Fruit fly (Drosophila melanogaster) whole organism, embryonic: ENCODE data around the gene CG33631.

Source experiments
- Awh ChIP-seq: fragments of 200-800 bp; sonication (Bioruptor generic); IDR thresholded peaks from 2 replicates; pipeline ENCODE4, ENCODE4 v1.3.6; 2022; ENCODE audit warnings: missing biosample characterization, missing genetic modification characterization
- BEAF-32 ChIP-seq: fragments of 200-800 bp; sonication (Bioruptor generic); optimal IDR thresholded peaks from 3 replicates; lab custom pipeline; 2017; ENCODE audit warnings: missing biosample characterization, missing genetic modification characterization, mild to moderate bottlenecking, moderate library complexity, missing genetic modification reagents
- CG10654 ChIP-seq: fragments of 200-800 bp; sonication (Bioruptor generic); optimal IDR thresholded peaks from 2 replicates; lab custom pipeline; 2016; ENCODE audit warnings: missing biosample characterization, missing genetic modification characterization
- CG11504 ChIP-seq: fragments of 200-800 bp; sonication (Bioruptor generic); optimal IDR thresholded peaks from 3 replicates; lab custom pipeline; 2019; ENCODE audit warnings: missing biosample characterization, mild to moderate bottlenecking, missing genetic modification characterization, moderate library complexity
- CG12391 ChIP-seq: fragments of 200-800 bp; sonication (Bioruptor generic); optimal IDR thresholded peaks from 3 replicates; lab custom pipeline; 2018; ENCODE audit warnings: missing biosample characterization, mild to moderate bottlenecking, missing genetic modification characterization, moderate library complexity
- CG14710 ChIP-seq: fragments of 200-800 bp; sonication (Bioruptor generic); optimal IDR thresholded peaks from 3 replicates; lab custom pipeline; 2019; ENCODE audit warnings: missing biosample characterization, mild to moderate bottlenecking, missing genetic modification characterization, moderate library complexity
- CG14860 ChIP-seq: fragments of 200-800 bp; sonication (Bioruptor generic); IDR thresholded peaks from 3 replicates; pipeline ENCODE4 v1.3.6; 2022; ENCODE audit warnings: missing biosample characterization, missing genetic modification characterization; ENCODE audit not compliant: partially characterized antibody
- CG15073 ChIP-seq: fragments of 200-800 bp; sonication (Bioruptor generic); optimal IDR thresholded peaks from 2 replicates; lab custom pipeline; 2016; ENCODE audit warnings: missing biosample characterization, missing genetic modification characterization
- CG15514 ChIP-seq: fragments of 200-800 bp; sonication (Bioruptor generic); optimal IDR thresholded peaks from 3 replicates; lab custom pipeline; 2017; ENCODE audit warnings: missing biosample characterization, missing genetic modification characterization, mild to moderate bottlenecking, moderate library complexity, missing genetic modification reagents
- CG15601 ChIP-seq: fragments of 200-800 bp; sonication (Bioruptor generic); optimal IDR thresholded peaks from 3 replicates; lab custom pipeline; 2019; ENCODE audit warnings: missing biosample characterization, mild to moderate bottlenecking, missing genetic modification characterization, moderate library complexity
- CG1647 ChIP-seq: fragments of 200-800 bp; sonication (Bioruptor generic); optimal IDR thresholded peaks from 3 replicates; lab custom pipeline; 2016; ENCODE audit warnings: missing biosample characterization, missing genetic modification characterization
- CG17328 ChIP-seq: fragments of 200-800 bp; sonication (Bioruptor generic); IDR thresholded peaks from 2 replicates; pipeline ENCODE4 v1.3.6; 2022; ENCODE audit warnings: missing biosample characterization, missing genetic modification characterization
- CG2199 ChIP-seq: fragments of 200-800 bp; sonication (Bioruptor generic); IDR thresholded peaks from 3 replicates; pipeline ENCODE4 v1.3.6; 2022; ENCODE audit warnings: missing biosample characterization, missing genetic modification characterization
- CG32532 ChIP-seq: fragments of 200-800 bp; sonication (Bioruptor generic); IDR thresholded peaks from 2 replicates; pipeline ENCODE4 v1.3.6; 2022; ENCODE audit warnings: missing biosample characterization, missing genetic modification characterization
- CG42726 ChIP-seq: fragments of 200-800 bp; sonication (Bioruptor generic); IDR thresholded peaks from 2 replicates; pipeline ENCODE4 v1.3.6; 2022; ENCODE audit warnings: missing biosample characterization, missing genetic modification characterization; ENCODE audit not compliant: partially characterized antibody
- CG4424 ChIP-seq: fragments of 200-800 bp; sonication (Bioruptor generic); optimal IDR thresholded peaks from 3 replicates; lab custom pipeline; 2016; ENCODE audit warnings: missing biosample characterization, missing genetic modification characterization
- Dad ChIP-seq: fragments of 200-800 bp; sonication (Bioruptor generic); optimal IDR thresholded peaks from 3 replicates; lab custom pipeline; 2016; ENCODE audit warnings: missing biosample characterization, missing genetic modification characterization
- Dip3 ChIP-seq: fragments of 200-800 bp; sonication (Bioruptor generic); optimal IDR thresholded peaks from 3 replicates; lab custom pipeline; 2016; ENCODE audit warnings: missing biosample characterization, missing genetic modification characterization
- HLH54F ChIP-seq: fragments of 200-800 bp; sonication (Bioruptor generic); optimal IDR thresholded peaks from 3 replicates; lab custom pipeline; 2016; ENCODE audit warnings: missing biosample characterization, missing genetic modification characterization
- Lim3 ChIP-seq: fragments of 200-800 bp; sonication (Bioruptor generic); IDR thresholded peaks from 2 replicates; pipeline ENCODE4 v1.3.6; 2022; ENCODE audit warnings: missing biosample characterization, missing genetic modification characterization
- Mad ChIP-seq: fragments of 200-800 bp; sonication (Bioruptor generic); optimal IDR thresholded peaks from 2 replicates; lab custom pipeline; 2016; ENCODE audit warnings: missing biosample characterization, missing genetic modification characterization
- Nf-YA ChIP-seq: fragments of 200-800 bp; sonication (Bioruptor generic); IDR thresholded peaks from 2 replicates; pipeline ENCODE4 v1.3.6; 2022; ENCODE audit warnings: missing biosample characterization, missing genetic modification characterization
- Opbp ChIP-seq: fragments of 200-800 bp; sonication (Bioruptor generic); IDR thresholded peaks from 3 replicates; pipeline ENCODE4 v1.3.6; 2022; ENCODE audit warnings: missing biosample characterization, missing genetic modification characterization; ENCODE audit not compliant: partially characterized antibody
- PHDP ChIP-seq: fragments of 200-800 bp; sonication (Bioruptor generic); optimal IDR thresholded peaks from 3 replicates; lab custom pipeline; 2018; ENCODE audit warnings: missing biosample characterization, mild to moderate bottlenecking, missing genetic modification characterization, moderate library complexity
- Side ChIP-seq: fragments of 200-800 bp; sonication (Bioruptor generic); optimal IDR thresholded peaks from 2 replicates; lab custom pipeline; 2016; ENCODE audit warnings: missing biosample characterization, missing genetic modification characterization
- Trl ChIP-seq, 3 experiments: fragments of >200 bp in 2 of 3; fragments of 200-800 bp in 1 of 3; sonication (Bioruptor generic) in 1 of 3; optimal IDR thresholded peaks; 2 replicates in 1 of 3; 3 replicates in 2 of 3; lab custom pipeline; 2016 to 2017; ENCODE audit warnings: missing biosample characterization in 1 of 3, missing genetic modification characterization in 1 of 3
- al ChIP-seq: fragments of 200-800 bp; sonication (Bioruptor generic); IDR thresholded peaks from 2 replicates; pipeline ENCODE4 v1.3.6; 2022; ENCODE audit warnings: missing biosample characterization, missing genetic modification characterization
- cas ChIP-seq: fragments of 200-800 bp; sonication (Bioruptor generic); IDR thresholded peaks from 2 replicates; pipeline ENCODE4 v1.3.6; 2022; ENCODE audit warnings: missing biosample characterization, missing genetic modification characterization
- chm ChIP-seq: fragments of 200-800 bp; sonication (Bioruptor generic); IDR thresholded peaks from 2 replicates; pipeline ENCODE4 v1.3.6; 2022; ENCODE audit warnings: missing biosample characterization, missing genetic modification characterization
- crol ChIP-seq: fragments of 200-800 bp; sonication (Bioruptor generic); IDR thresholded peaks from 2 replicates; pipeline ENCODE4 v1.3.6; 2022; ENCODE audit warnings: missing biosample characterization, missing genetic modification characterization
- da ChIP-seq: fragments of 200-800 bp; sonication (Bioruptor generic); optimal IDR thresholded peaks from 2 replicates; lab custom pipeline; 2016; ENCODE audit warnings: missing biosample characterization, missing genetic modification characterization
- dan ChIP-seq: fragments of 200-800 bp; sonication (Bioruptor generic); IDR thresholded peaks from 2 replicates; pipeline ENCODE4 v1.3.6; 2022; ENCODE audit warnings: missing biosample characterization, missing genetic modification characterization
- dmrt99B ChIP-seq: fragments of 200-800 bp; sonication (Bioruptor generic); optimal IDR thresholded peaks from 2 replicates; lab custom pipeline; 2018; ENCODE audit warnings: missing biosample characterization, mild to moderate bottlenecking, missing genetic modification characterization, moderate library complexity
- dysf ChIP-seq: fragments of 200-800 bp; sonication (Bioruptor generic); IDR thresholded peaks from 3 replicates; pipeline ENCODE4 v1.3.6; 2022; ENCODE audit warnings: missing biosample characterization, missing genetic modification characterization
- fru ChIP-seq: fragments of >200 bp; optimal IDR thresholded peaks from 2 replicates; lab custom pipeline; 2017
- gt ChIP-seq: fragments of 200-800 bp; sonication (Bioruptor generic); IDR thresholded peaks from 2 replicates; pipeline ENCODE4 v1.3.6; 2022; ENCODE audit warnings: missing biosample characterization, missing genetic modification characterization
- ind ChIP-seq: fragments of 200-800 bp; sonication (Bioruptor generic); optimal IDR thresholded peaks from 3 replicates; lab custom pipeline; 2016; ENCODE audit warnings: missing biosample characterization, missing genetic modification characterization
- kay ChIP-seq: fragments of 200-800 bp; sonication (Bioruptor generic); optimal IDR thresholded peaks from 2 replicates; lab custom pipeline; 2016; ENCODE audit warnings: missing biosample characterization, missing genetic modification characterization
- ken ChIP-seq: fragments of 200-800 bp; sonication (Bioruptor generic); IDR thresholded peaks from 3 replicates; pipeline ENCODE4 v1.3.6; 2022; ENCODE audit warnings: missing biosample characterization, missing genetic modification characterization
- mam ChIP-seq: fragments of 200-800 bp; sonication (Bioruptor generic); optimal IDR thresholded peaks from 3 replicates; lab custom pipeline; 2016; ENCODE audit warnings: missing biosample characterization, missing genetic modification characterization
- onecut ChIP-seq: fragments of 200-800 bp; sonication (Bioruptor generic); IDR thresholded peaks from 2 replicates; pipeline ENCODE4 v1.3.6; 2022; ENCODE audit warnings: missing biosample characterization, missing genetic modification characterization
- ro ChIP-seq: fragments of 200-800 bp; sonication (Bioruptor generic); IDR thresholded peaks from 2 replicates; pipeline ENCODE4 v1.3.6; 2022; ENCODE audit warnings: missing biosample characterization, missing genetic modification characterization
- sr ChIP-seq: fragments of 200-800 bp; sonication (Bioruptor generic); IDR thresholded peaks from 3 replicates; pipeline ENCODE4 v1.3.6; 2022; ENCODE audit warnings: missing biosample characterization, missing genetic modification characterization
- ssp ChIP-seq: fragments of 200-800 bp; sonication (Bioruptor generic); IDR thresholded peaks from 2 replicates; pipeline ENCODE4 v1.3.6; 2022; ENCODE audit warnings: missing biosample characterization, missing genetic modification characterization
- tin ChIP-seq: fragments of 200-800 bp; sonication (Bioruptor generic); optimal IDR thresholded peaks from 3 replicates; lab custom pipeline; 2016; ENCODE audit warnings: missing biosample characterization, missing genetic modification characterization
- usp ChIP-seq: fragments of >200 bp; optimal IDR thresholded peaks from 2 replicates; lab custom pipeline; 2017; ENCODE audit warnings: missing biosample characterization, missing genetic modification characterization
- wdn ChIP-seq: fragments of 200-800 bp; sonication (Bioruptor generic); IDR thresholded peaks from 2 replicates; pipeline ENCODE4 v1.3.6; 2022; ENCODE audit warnings: missing biosample characterization, missing genetic modification characterization
- zen ChIP-seq: fragments of 200-800 bp; sonication (Bioruptor generic); optimal IDR thresholded peaks from 3 replicates; lab custom pipeline; 2018; ENCODE audit warnings: missing biosample characterization, mild to moderate bottlenecking, missing genetic modification characterization, moderate library complexity
- zen2 ChIP-seq: fragments of 200-800 bp; sonication (Bioruptor generic); IDR thresholded peaks from 3 replicates; pipeline ENCODE4 v1.3.6; 2022; ENCODE audit warnings: missing biosample characterization, missing genetic modification characterization; ENCODE audit not compliant: partially characterized antibody
- zfh2 ChIP-seq: fragments of 200-800 bp; sonication (Bioruptor generic); optimal IDR thresholded peaks from 2 replicates; lab custom pipeline; 2016; ENCODE audit warnings: missing biosample characterization, missing genetic modification characterization

The CG33631 gene

DNA sequence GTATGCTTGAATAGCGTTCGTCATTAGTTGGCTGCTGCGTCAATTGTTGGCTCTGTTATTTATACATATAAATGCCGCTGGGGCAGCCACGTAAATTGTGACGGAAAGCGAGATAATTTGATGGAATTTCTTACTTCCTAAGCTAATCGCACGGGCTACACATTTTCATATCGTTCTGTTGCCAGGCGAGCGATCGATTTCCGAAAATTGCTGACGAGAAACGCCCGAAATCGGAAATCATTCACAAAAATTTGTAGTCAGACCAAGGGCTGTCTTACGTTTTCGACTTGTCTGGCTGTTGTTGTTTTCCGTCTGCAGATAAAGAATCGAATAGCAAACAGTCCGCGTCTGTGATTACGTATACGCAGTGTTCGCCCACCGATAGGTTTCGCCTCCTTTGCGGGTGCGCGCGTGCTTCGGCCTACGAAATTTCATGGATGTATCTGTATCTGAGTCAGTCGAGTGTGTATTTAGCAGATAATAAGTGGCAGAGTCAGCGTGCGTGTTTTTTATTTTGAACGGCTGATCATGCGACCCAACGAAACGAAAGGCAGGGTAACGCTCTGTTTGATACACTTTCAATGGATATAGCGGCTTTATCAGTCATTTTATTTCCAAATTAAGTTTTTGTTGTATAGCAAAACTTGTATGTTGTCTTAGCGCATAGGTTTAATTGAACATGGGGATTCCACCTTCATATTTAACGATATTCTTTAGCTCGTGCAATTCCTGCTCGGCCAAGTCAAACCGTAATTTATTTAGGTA, 33.9 kb downstream of the CG33631 start (continued):
- TF ChIP-seq ro (GFP tag; lab: Robert Waterston, UW) (no peak), mam (GFP tag; lab: Kevin White, UChicago) (peak; percentile 69), CG15073 (GFP tag; lab: Kevin White, UChicago) (no peak), CG17328 (GFP tag; lab: Robert Waterston, UW) (peak; percentile 56; the same call in 1 of the 2 replicates), usp (no peak), CG1647 (GFP tag; lab: Kevin White, UChicago) (peak; percentile 11), chm (GFP tag; lab: Robert Waterston, UW) (peak; percentile 56; the same call in 1 of the 2 replicates), dan (GFP tag; lab: Robert Waterston, UW) (no peak), CG15514 (GFP tag; lab: Kevin White, UChicago) (peak; percentile 63), CG42726 (no peak), CG15601 (tag; lab: Kevin White, UChicago) (peak; percentile 14), tin (GFP tag; lab: Kevin White, UChicago) (peak; percentile 16), Opbp (GFP tag; lab: Robert Waterston, UW) (no peak), Nf-YA (GFP tag; lab: Robert Waterston, UW) (no peak), sr (peak; percentile 56; the same call in 1 of the 3 replicates), dmrt99B (peak; percentile 77), Lim3 (GFP tag; lab: Robert Waterston, UW) (no peak), ssp (GFP tag; lab: Robert Waterston, UW) (no peak), BEAF-32 (GFP tag; lab: Kevin White, UChicago) (no peak), Dip3 (GFP tag; lab: Kevin White, UChicago) (peak; percentile 60), dysf (peak; percentile 79), CG2199 (peak; percentile 69; the same call in 1 of the 3 replicates), Trl (optimal IDR thresholded peaks at IDR 0.05; lab: Kevin White, UChicago) (no peak), Trl (GFP tag; optimal IDR thresholded peaks at IDR 0.05; lab: Kevin White, UChicago) (peak; percentile 72), wdn (GFP tag; lab: Robert Waterston, UW) (peak; percentile 57; the same call in 1 of the 2 replicates), HLH54F (GFP tag; lab: Kevin White, UChicago) (peak; percentile 66), ken (GFP tag; lab: Robert Waterston, UW) (peak; percentile 51; the same call in 1 of the 3 replicates), CG10654 (GFP tag; lab: Kevin White, UChicago) (peak; percentile 37), zfh2 (peak; percentile 64), ind (GFP tag; lab: Kevin White, UChicago) (peak; percentile 74), PHDP (tag; lab: Kevin White, UChicago) (peak; percentile 67), crol (no peak), kay (GFP tag; lab: Kevin White, UChicago) (peak; percentile 38), Awh (GFP tag; lab: Robert Waterston, UW) (no peak), CG14860 (no peak), Mad (GFP tag; lab: Kevin White, UChicago) (peak; percentile 39), CG12391 (peak; percentile 65), da (GFP tag; lab: Kevin White, UChicago) (no peak), cas (GFP tag; lab: Robert Waterston, UW) (no peak), Dad (GFP tag; lab: Kevin White, UChicago) (no peak), CG4424 (GFP tag; lab: Kevin White, UChicago) (peak; percentile 11), gt (GFP tag; lab: Robert Waterston, UW) (no peak), zen2 (GFP tag; lab: Robert Waterston, UW) (no peak), onecut (peak; percentile 49; the same call in 1 of the 2 replicates), zen (tag; lab: Kevin White, UChicago) (peak; percentile 10), fru (lab: Kevin White, UChicago) (no peak), Side (peak; percentile 46), al (GFP tag; lab: Robert Waterston, UW) (peak; percentile 47), CG14710 (peak; percentile 5), CG11504 (tag; lab: Kevin White, UChicago) (peak; percentile 79), CG32532 (GFP tag; lab: Robert Waterston, UW) (peak; percentile 79)
